Worm (Caenorhabditis elegans): Measurements from ENCODE around the gene srbc-27.

The srbc-27 gene

ce11 chrV:17469180-17469579 is 38.2 kb downstream of the srbc-27 start, which contains the start of gene F20E11.17:
TSS of gene F20E11.17 (minus strand) at chrV:17469280.
- no peak for TF ChIP-seq nhr-23 (tag; optimal IDR thresholded peaks at IDR 0.05)
- no peak for TF ChIP-seq sma-3 (GFP tag; optimal IDR thresholded peaks at IDR 0.05)
- no peak for TF ChIP-seq lin-13 (GFP tag; optimal IDR thresholded peaks at IDR 0.05)

- no peak for TF ChIP-seq C34F6.9 (tag; optimal IDR thresholded peaks at IDR 0.05)
Measured at ce11 chrV:17471564-17471963, 40.6 kb downstream of the srbc-27 start, which contains the start of gene srh-235. TSS of gene srh-235 (minus strand) at chrV:17471664.

ce11 chrV:17473699-17474098 is 42.7 kb downstream of the srbc-27 start, which contains the start of gene srh-123:
TSS of gene srh-123 (plus strand) at chrV:17473999.
- TF ChIP-seq egl-27 (tag; optimal IDR thresholded peaks at IDR 0.05) (no peak), elt-3 (tag; optimal IDR thresholded peaks at IDR 0.05) (no peak), dmd-4 (tag; optimal IDR thresholded peaks at IDR 0.05) (no peak), crh-2 (tag; optimal IDR thresholded peaks at IDR 0.05) (no peak), unc-62 (GFP tag; optimal IDR thresholded peaks at IDR 0.05) (no peak), C34F6.9 (tag; optimal IDR thresholded peaks at IDR 0.05) (no peak), sem-4 (tag; optimal IDR thresholded peaks at IDR 0.05) (no peak), fos-1 (tag; optimal IDR thresholded peaks at IDR 0.05) (no peak), Y55F3AM.14 (GFP tag; optimal IDR thresholded peaks at IDR 0.05) (no peak), ztf-4 (tag; optimal IDR thresholded peaks at IDR 0.05) (no peak)

- TF ChIP-seq R02D3.7 (tag; optimal IDR thresholded peaks at IDR 0.05) = no peak
- no peak for TF ChIP-seq nhr-237 (tag; optimal IDR thresholded peaks at IDR 0.05)
- TF ChIP-seq crh-2 (tag; optimal IDR thresholded peaks at IDR 0.05) = no peak
Measured at ce11 chrV:17476490-17476889, 45.5 kb downstream of the srbc-27 start, which contains the start of gene srbc-61. TSS of gene srbc-61 (plus strand) at chrV:17476790.
